Worm (Caenorhabditis elegans) whole organism, L4/young adult: ENCODE measurements around the gene ocr-3.

Experiments used
- W03F9.2 ChIP-seq: fragments of 150-350 bp; optimal IDR thresholded peaks from 2 replicates; lab custom pipeline; 2014; ENCODE audit warnings: missing biosample characterization, missing genetic modification characterization
- him-1 ChIP-seq: sonication (generic microtip); optimal IDR thresholded peaks from 2 replicates; lab custom pipeline; 2016; ENCODE audit warnings: missing genotype, missing genetic modification reagents, missing genetic modification characterization, missing compliant biosample characterization

DNA sequence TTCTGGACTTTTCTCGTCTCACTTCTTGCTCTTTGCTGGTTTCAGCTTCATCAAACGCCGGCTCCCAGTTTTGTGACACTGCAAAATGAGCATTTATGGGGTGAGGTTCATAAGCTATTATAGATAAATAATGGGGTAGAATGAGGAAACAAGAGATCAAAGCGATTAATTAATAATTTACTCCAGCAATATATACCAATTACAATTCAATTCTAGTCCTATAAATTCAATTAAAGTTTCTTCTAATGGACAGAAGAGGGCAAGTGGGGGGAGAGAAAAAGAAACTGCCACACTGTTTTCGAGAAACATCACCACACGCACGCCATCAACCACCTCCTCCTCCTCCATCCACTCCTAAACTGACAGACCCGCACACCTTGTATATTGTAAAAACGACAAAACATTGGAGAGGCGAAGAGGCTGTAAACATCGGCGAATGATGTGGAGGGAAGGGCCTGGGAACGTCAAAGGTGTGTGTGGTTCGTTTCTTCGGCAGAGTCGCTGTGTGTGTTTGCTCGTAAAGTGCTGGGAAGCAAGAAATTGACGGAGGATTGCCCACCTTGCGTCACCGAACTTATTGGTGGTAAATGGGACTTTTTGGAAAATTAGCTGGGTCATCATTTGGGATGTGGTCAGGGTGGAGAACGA, 44.8 kb downstream of the ocr-3 start, which contains the start of the genes H03A11.13 and famk-1:
- no peak for TF ChIP-seq W03F9.2 (tag; lab: Kevin White, UChicago)
- no peak for TF ChIP-seq him-1 (tag; lab: Kevin White, UChicago)
